Fruit fly (Drosophila melanogaster): Measurements from ENCODE around the gene cdi.

cdi gene

DNA sequence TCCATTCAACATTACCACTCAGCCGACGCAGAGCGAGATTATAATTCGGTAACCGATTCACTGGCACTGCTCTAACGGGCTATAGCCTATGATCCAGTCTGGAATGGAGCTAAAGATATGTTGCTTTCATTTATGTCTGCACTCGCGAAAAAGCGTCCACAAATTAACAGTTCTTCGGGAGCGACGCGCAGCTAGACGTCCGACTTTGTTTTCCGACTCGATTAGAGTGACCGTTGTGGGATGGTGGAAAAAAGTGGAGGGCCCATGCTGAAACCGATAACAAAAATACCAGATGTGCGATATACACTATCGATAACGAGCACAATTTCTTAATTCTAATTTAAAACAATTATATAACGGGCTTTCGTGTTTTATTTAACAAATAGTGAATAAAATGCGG is at the start of gene cdi:
TSS of gene cdi (minus strand) at position 232 of the 400 bp plus-strand sequence.
- TF ChIP-seq usp (GFP tag; optimal IDR thresholded peaks at IDR 0.05) (no peak), psq (optimal IDR thresholded peaks at IDR 0.05) (no peak), Dll (optimal IDR thresholded peaks at IDR 0.05) (no peak), CG8478 (optimal IDR thresholded peaks at IDR 0.05) (no peak), EcR (GFP tag; optimal IDR thresholded peaks at IDR 0.05) (no peak), pan (optimal IDR thresholded peaks at IDR 0.05) (no peak)

dm6 chr3R:19134957-19135356 is 40.9 kb upstream of the cdi start, which contains the start of gene Cyp12a4:
Gene Cyp12a4 (plus strand): TSS chr3R:19135158.
- TF ChIP-seq EcR (GFP tag; optimal IDR thresholded peaks at IDR 0.05) (no peak), pan (optimal IDR thresholded peaks at IDR 0.05) (no peak), CG8478 (optimal IDR thresholded peaks at IDR 0.05) (no peak), usp (GFP tag; optimal IDR thresholded peaks at IDR 0.05) (no peak), Dll (optimal IDR thresholded peaks at IDR 0.05) (no peak), psq (optimal IDR thresholded peaks at IDR 0.05) (no peak)

DNA sequence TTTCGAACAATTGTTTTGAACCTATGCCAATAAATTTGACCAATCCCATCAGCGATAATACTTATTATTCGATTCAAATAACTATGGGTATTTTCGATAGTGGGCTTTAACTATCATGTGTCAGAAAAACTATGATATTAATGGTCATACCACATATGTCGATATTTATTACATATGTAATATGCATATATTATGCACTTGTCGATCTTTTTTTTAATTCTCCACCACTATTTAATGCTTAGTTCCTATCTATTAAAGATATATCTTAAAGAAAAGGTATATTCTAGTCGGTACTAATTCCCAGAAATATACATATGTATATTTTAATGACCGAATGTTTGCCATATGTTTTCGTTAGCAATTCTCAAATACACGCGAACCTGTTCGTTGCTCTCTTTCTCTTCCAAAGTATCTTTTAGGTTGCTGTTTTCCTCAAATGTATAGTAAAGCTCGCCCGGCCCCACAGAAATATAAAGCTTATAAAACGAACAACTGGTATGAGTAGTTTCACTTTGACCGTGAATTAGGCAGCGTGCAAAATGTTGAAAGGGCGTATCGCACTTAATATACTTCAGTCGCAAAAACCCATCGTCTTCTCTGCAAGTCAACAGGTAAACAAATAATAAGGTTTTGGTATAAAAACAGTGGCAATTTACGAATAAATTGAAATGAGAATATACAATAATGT is 38.2 kb upstream of the cdi start, which contains the start of gene Cyp12a5:
TSS of gene Cyp12a5 (plus strand) at position 503 of the 688 bp plus-strand sequence.
- TF ChIP-seq usp (GFP tag; optimal IDR thresholded peaks at IDR 0.05) (no peak), psq (optimal IDR thresholded peaks at IDR 0.05) (no peak), CG8478 (optimal IDR thresholded peaks at IDR 0.05) (no peak), Dll (optimal IDR thresholded peaks at IDR 0.05) (no peak), EcR (GFP tag; optimal IDR thresholded peaks at IDR 0.05) (no peak), pan (optimal IDR thresholded peaks at IDR 0.05) (no peak)

dm6 chr3R:19118505-19119138 is 24.6 kb upstream of the cdi start:
- TF ChIP-seq pan (optimal IDR thresholded peaks at IDR 0.05) (peak; percentile 83), EcR (GFP tag; optimal IDR thresholded peaks at IDR 0.05) (no peak)

dm6 chr3R:19113836-19114235 is 19.8 kb upstream of the cdi start:
- TF ChIP-seq EcR (GFP tag; optimal IDR thresholded peaks at IDR 0.05) (no peak), pan (optimal IDR thresholded peaks at IDR 0.05) (peak; percentile 52), usp (GFP tag; optimal IDR thresholded peaks at IDR 0.05) (no peak), CG8478 (optimal IDR thresholded peaks at IDR 0.05) (no peak)

- TF ChIP-seq Dll (optimal IDR thresholded peaks at IDR 0.05) = no peak
- no peak for TF ChIP-seq psq (optimal IDR thresholded peaks at IDR 0.05)
- TF ChIP-seq EcR (GFP tag; optimal IDR thresholded peaks at IDR 0.05) = no peak
- no peak for TF ChIP-seq CG8478 (optimal IDR thresholded peaks at IDR 0.05)
- TF ChIP-seq usp (GFP tag; optimal IDR thresholded peaks at IDR 0.05) = no peak
- TF ChIP-seq pan (optimal IDR thresholded peaks at IDR 0.05) = no peak
Measured at dm6 chr3R:19112372-19112771, 18.3 kb upstream of the cdi start.

- no peak for TF ChIP-seq Dll (optimal IDR thresholded peaks at IDR 0.05)
Measured at dm6 chr3R:19111159-19111558, 17.1 kb upstream of the cdi start.

dm6 chr3R:19108126-19108525 is 14.1 kb upstream of the cdi start:
- TF ChIP-seq usp (GFP tag; optimal IDR thresholded peaks at IDR 0.05) = no peak
- no peak for TF ChIP-seq Dll (optimal IDR thresholded peaks at IDR 0.05)
- no peak for TF ChIP-seq pan (optimal IDR thresholded peaks at IDR 0.05)
- no peak for TF ChIP-seq psq (optimal IDR thresholded peaks at IDR 0.05)
- no peak for TF ChIP-seq CG8478 (optimal IDR thresholded peaks at IDR 0.05)
- TF ChIP-seq EcR (GFP tag; optimal IDR thresholded peaks at IDR 0.05) = no peak

- TF ChIP-seq pan (optimal IDR thresholded peaks at IDR 0.05) = no peak
- TF ChIP-seq usp (GFP tag; optimal IDR thresholded peaks at IDR 0.05) = no peak
- no peak for TF ChIP-seq EcR (GFP tag; optimal IDR thresholded peaks at IDR 0.05)
- no peak for TF ChIP-seq Dll (optimal IDR thresholded peaks at IDR 0.05)
- no peak for TF ChIP-seq psq (optimal IDR thresholded peaks at IDR 0.05)
- no peak for TF ChIP-seq CG8478 (optimal IDR thresholded peaks at IDR 0.05)
Measured at dm6 chr3R:19107058-19107457, 13.0 kb upstream of the cdi start.

dm6 chr3R:19106452-19106851 is 12.4 kb upstream of the cdi start:
- no peak for TF ChIP-seq usp (GFP tag; optimal IDR thresholded peaks at IDR 0.05)
- no peak for TF ChIP-seq pan (optimal IDR thresholded peaks at IDR 0.05)
- no peak for TF ChIP-seq CG8478 (optimal IDR thresholded peaks at IDR 0.05)
- no peak for TF ChIP-seq Dll (optimal IDR thresholded peaks at IDR 0.05)
- no peak for TF ChIP-seq EcR (GFP tag; optimal IDR thresholded peaks at IDR 0.05)

DNA sequence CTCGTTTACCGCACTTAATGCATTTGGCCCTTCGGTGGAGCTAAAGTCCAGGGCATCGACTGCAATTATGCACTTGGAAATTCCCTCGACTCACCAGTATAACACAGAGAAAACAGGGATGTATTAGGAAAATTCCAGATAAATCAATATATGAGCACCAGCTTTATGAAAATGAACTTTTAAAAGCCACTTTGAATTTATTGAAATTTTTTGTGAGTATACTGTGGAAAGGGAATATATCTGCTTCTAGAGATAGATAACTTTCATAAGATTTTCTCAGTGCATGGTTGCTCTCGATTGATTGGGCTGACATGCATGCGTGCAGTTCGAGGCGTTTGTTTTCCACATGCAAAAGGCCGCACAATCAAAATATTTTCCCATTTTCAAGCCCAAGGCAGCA is 11.8 kb upstream of the cdi start:
- no peak for TF ChIP-seq psq (optimal IDR thresholded peaks at IDR 0.05)
- TF ChIP-seq usp (GFP tag; optimal IDR thresholded peaks at IDR 0.05) = no peak
- no peak for TF ChIP-seq CG8478 (optimal IDR thresholded peaks at IDR 0.05)

- TF ChIP-seq CG8478 (optimal IDR thresholded peaks at IDR 0.05) = no peak
- TF ChIP-seq Dll (optimal IDR thresholded peaks at IDR 0.05) = no peak
Measured at dm6 chr3R:19104123-19104522, 10.1 kb upstream of the cdi start.

- TF ChIP-seq psq (optimal IDR thresholded peaks at IDR 0.05) (no peak), usp (GFP tag; optimal IDR thresholded peaks at IDR 0.05) (no peak), CG8478 (optimal IDR thresholded peaks at IDR 0.05) (no peak), Dll (optimal IDR thresholded peaks at IDR 0.05) (no peak), EcR (GFP tag; optimal IDR thresholded peaks at IDR 0.05) (no peak), pan (optimal IDR thresholded peaks at IDR 0.05) (no peak)
Measured at dm6 chr3R:19103189-19103588, 9.1 kb upstream of the cdi start.

All from whole organism.